Fruit fly (Drosophila melanogaster): ENCODE data around the gene Mnt.

Gene Mnt

dm6 chrX:3739165-3739888 is 67.7 kb downstream of the Mnt start (continued):
- TF ChIP-seq Dbx (GFP tag; IDR thresholded peaks at IDR 0.05) (no peak), HHEX (GFP tag; optimal IDR thresholded peaks at IDR 0.05) (no peak), pan (optimal IDR thresholded peaks at IDR 0.05) (no peak), pan (GFP tag; optimal IDR thresholded peaks at IDR 0.05 in 1 of 2, IDR thresholded peaks at IDR 0.05 in 1 of 2) (peak in 1 of 2 experiments; percentile 8), ssp (GFP tag; IDR thresholded peaks at IDR 0.05) (no peak), Meics (GFP tag; optimal IDR thresholded peaks at IDR 0.05) (peak; percentile 21), Xrp1 (GFP tag; IDR thresholded peaks at IDR 0.05) (peak; percentile 51; the same call in 1 of the 2 replicates), Nf-YA (GFP tag; IDR thresholded peaks at IDR 0.05) (no peak), row (GFP tag; IDR thresholded peaks at IDR 0.05) (peak; percentile 39), CG9609 (GFP tag; optimal IDR thresholded peaks at IDR 0.05) (no peak), CG14441 (GFP tag; IDR thresholded peaks at IDR 0.05) (no peak), grau (tag; optimal IDR thresholded peaks at IDR 0.05) (peak; percentile 35), amos (GFP tag; IDR thresholded peaks at IDR 0.05; ENCODE audit: partially characterized antibody) (no peak), MESR4 (GFP tag; optimal IDR thresholded peaks at IDR 0.05) (no peak), Scr (GFP tag; IDR thresholded peaks at IDR 0.05; ENCODE audit: partially characterized antibody) (no peak), CG18262 (tag; optimal IDR thresholded peaks at IDR 0.05) (peak; percentile 32), CG11504 (tag; optimal IDR thresholded peaks at IDR 0.05) (peak; percentile 54), CG7745 (tag; optimal IDR thresholded peaks at IDR 0.05) (no peak), GATAe (GFP tag; conservative IDR thresholded peaks at IDR 0.05) (no peak), CG1647 (GFP tag; optimal IDR thresholded peaks at IDR 0.05) (no peak), CG11695 (GFP tag; IDR thresholded peaks at IDR 0.05) (no peak), stwl (tag; optimal IDR thresholded peaks at IDR 0.05) (no peak), CG11093 (GFP tag; IDR thresholded peaks at IDR 0.05) (no peak), CG1832 (GFP tag; optimal IDR thresholded peaks at IDR 0.05) (no peak), CG9932 (GFP tag; IDR thresholded peaks at IDR 0.05) (no peak), CG6689 (GFP tag; IDR thresholded peaks at IDR 0.05) (no peak), slp2 (GFP tag; optimal IDR thresholded peaks at IDR 0.05) (no peak), CG5180 (GFP tag; optimal IDR thresholded peaks at IDR 0.05) (no peak), NC2α (GFP tag; optimal IDR thresholded peaks at IDR 0.05) (no peak), Oli (tag; optimal IDR thresholded peaks at IDR 0.05) (peak; percentile 39), CG43689 (GFP tag; IDR thresholded peaks at IDR 0.05) (no peak), Dad (GFP tag; optimal IDR thresholded peaks at IDR 0.05) (peak; percentile 25), CG10321 (GFP tag; IDR thresholded peaks at IDR 0.05) (no peak), aop (GFP tag; IDR thresholded peaks at IDR 0.05) (no peak), psq (GFP tag; optimal IDR thresholded peaks at IDR 0.05) (no peak), crp (GFP tag; optimal IDR thresholded peaks at IDR 0.05) (no peak), Dref (GFP tag; IDR thresholded peaks at IDR 0.05) (no peak), schlank (tag; optimal IDR thresholded peaks at IDR 0.05) (no peak), Fer1 (GFP tag; optimal IDR thresholded peaks at IDR 0.05) (peak; percentile 54), CG7271 (tag; optimal IDR thresholded peaks at IDR 0.05) (no peak), prd (optimal IDR thresholded peaks at IDR 0.05) (no peak), prd (GFP tag; IDR thresholded peaks at IDR 0.05) (peak; percentile 35; the same call in 1 of the 3 replicates), sc (optimal IDR thresholded peaks at IDR 0.05) (no peak), sc (GFP tag; optimal IDR thresholded peaks at IDR 0.05) (no peak), Kr (GFP tag; optimal IDR thresholded peaks at IDR 0.05) (no peak), Blimp-1 (GFP tag; optimal IDR thresholded peaks at IDR 0.05) (peak; percentile 24), CG18599 (GFP tag; optimal IDR thresholded peaks at IDR 0.05) (peak; percentile 39), HLHmδ (GFP tag; optimal IDR thresholded peaks at IDR 0.05) (no peak), CG16813 (GFP tag; IDR thresholded peaks at IDR 0.05; ENCODE audit: partially characterized antibody) (no peak), abd-A (tag; optimal IDR thresholded peaks at IDR 0.05) (peak; percentile 46)
